Worm (Caenorhabditis elegans): ENCODE data around the gene mig-18.

DNA sequence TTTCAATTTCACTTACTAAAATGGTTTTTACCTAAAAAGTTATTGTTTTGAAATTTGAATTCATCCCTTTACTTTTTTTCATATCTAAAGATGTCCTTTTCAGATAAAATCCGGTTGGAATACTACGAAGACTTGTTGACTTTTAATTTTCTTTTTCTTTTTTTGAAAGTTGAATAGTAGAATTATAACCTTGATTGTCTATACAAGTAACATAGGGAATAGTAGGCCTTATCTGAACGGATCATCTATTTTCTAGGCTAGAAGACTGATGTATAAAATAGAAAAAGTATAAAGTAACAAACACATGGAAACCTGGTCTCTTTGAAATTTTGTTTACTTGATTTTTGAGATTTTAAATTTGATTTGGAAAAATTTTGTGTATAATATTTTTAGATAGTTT lies 22.2 kb upstream of the mig-18 start:
- TF ChIP-seq pha-4 (tag; optimal IDR thresholded peaks at IDR 0.05) (no peak), sea-2 (GFP tag; optimal IDR thresholded peaks at IDR 0.05) (no peak), skn-1 (tag; optimal IDR thresholded peaks at IDR 0.05) (no peak), lin-39 (tag; optimal IDR thresholded peaks at IDR 0.05) (no peak)
